Fruit fly (Drosophila melanogaster) whole organism, embryonic: ENCODE results near the gene spd-2.

Experiments used
- Abd-B ChIP-seq: fragments of 200-800 bp; sonication (Bioruptor generic); optimal IDR thresholded peaks from 2 replicates; lab custom pipeline; 2018; ENCODE audit warnings: missing biosample characterization, mild to moderate bottlenecking, missing genetic modification characterization, moderate library complexity
- Atf3 ChIP-seq: fragments of 200-800 bp; sonication (Bioruptor generic); optimal IDR thresholded peaks from 3 replicates; lab custom pipeline; 2016; ENCODE audit warnings: missing biosample characterization, missing genetic modification characterization
- CG12155 ChIP-seq: fragments of 200-800 bp; sonication (Bioruptor generic); optimal IDR thresholded peaks from 3 replicates; lab custom pipeline; 2016; ENCODE audit warnings: missing biosample characterization, missing genetic modification characterization
- CG12744 ChIP-seq: fragments of 200-800 bp; sonication (Bioruptor generic); optimal IDR thresholded peaks from 2 replicates; lab custom pipeline; 2016; ENCODE audit warnings: missing biosample characterization, missing genetic modification characterization
- CG13296 ChIP-seq: fragments of 200-800 bp; sonication (Bioruptor generic); optimal IDR thresholded peaks from 3 replicates; lab custom pipeline; 2018; ENCODE audit warnings: missing biosample characterization, mild to moderate bottlenecking, missing genetic modification characterization
- CG15269 ChIP-seq: fragments of 200-800 bp; sonication (Bioruptor generic); optimal IDR thresholded peaks from 2 replicates; lab custom pipeline; 2018; ENCODE audit warnings: missing biosample characterization, mild to moderate bottlenecking, missing genetic modification characterization, moderate library complexity
- CG16779 ChIP-seq: fragments of 200-800 bp; sonication (Bioruptor generic); IDR thresholded peaks from 2 replicates; pipeline ENCODE4 v1.3.6; 2022; ENCODE audit warnings: missing biosample characterization, missing genetic modification characterization
- CG16815 ChIP-seq: fragments of 200-800 bp; sonication (Bioruptor generic); optimal IDR thresholded peaks from 3 replicates; lab custom pipeline; 2017; ENCODE audit warnings: missing biosample characterization, mild to moderate bottlenecking, missing genetic modification characterization
- CG17328 ChIP-seq: fragments of 200-800 bp; sonication (Bioruptor generic); IDR thresholded peaks from 2 replicates; pipeline ENCODE4 v1.3.6; 2022; ENCODE audit warnings: missing biosample characterization, missing genetic modification characterization
- CG17612 ChIP-seq: fragments of 200-800 bp; sonication (Bioruptor generic); IDR thresholded peaks from 2 replicates; pipeline ENCODE4 v1.3.6; 2022; ENCODE audit warnings: missing biosample characterization, missing genetic modification characterization
- CG34422 ChIP-seq: fragments of 200-800 bp; sonication (Bioruptor generic); IDR thresholded peaks from 3 replicates; pipeline ENCODE4 v1.3.6; 2022; ENCODE audit warnings: missing biosample characterization, missing genetic modification characterization
- CG3838 ChIP-seq: fragments of 200-800 bp; sonication (Bioruptor generic); optimal IDR thresholded peaks from 3 replicates; lab custom pipeline; 2016; ENCODE audit warnings: missing biosample characterization, missing genetic modification characterization
- CG3995 ChIP-seq: fragments of 200-800 bp; sonication (Bioruptor generic); optimal IDR thresholded peaks from 3 replicates; lab custom pipeline; 2016; ENCODE audit warnings: missing biosample characterization, missing genetic modification characterization
- CG4820 ChIP-seq: fragments of 200-800 bp; sonication (Bioruptor generic); optimal IDR thresholded peaks from 3 replicates; lab custom pipeline; 2016; ENCODE audit warnings: missing biosample characterization, missing genetic modification characterization
- CG6654 ChIP-seq: fragments of 200-800 bp; sonication (Bioruptor generic); optimal IDR thresholded peaks from 2 replicates; lab custom pipeline; 2017; ENCODE audit warnings: missing biosample characterization, mild to moderate bottlenecking, missing genetic modification characterization
- CG6689 ChIP-seq: fragments of 200-800 bp; sonication (Bioruptor generic); IDR thresholded peaks from 2 replicates; pipeline ENCODE4 v1.3.6; 2022; ENCODE audit warnings: missing biosample characterization, missing genetic modification characterization
- CG6765 ChIP-seq: fragments of 200-800 bp; sonication (Bioruptor generic); optimal IDR thresholded peaks from 3 replicates; lab custom pipeline; 2017; ENCODE audit warnings: missing biosample characterization, mild to moderate bottlenecking, missing genetic modification characterization
- CG6791 ChIP-seq: fragments of 200-800 bp; sonication (Bioruptor generic); IDR thresholded peaks from 3 replicates; pipeline ENCODE4 v1.3.6; 2022; ENCODE audit warnings: missing biosample characterization, missing genetic modification characterization; ENCODE audit not compliant: partially characterized antibody
- CG9437 ChIP-seq: fragments of 200-800 bp; sonication (Bioruptor generic); optimal IDR thresholded peaks from 2 replicates; lab custom pipeline; 2018; ENCODE audit warnings: missing biosample characterization, mild to moderate bottlenecking, missing genetic modification characterization
- CkIIα-i1 ChIP-seq: fragments of 200-800 bp; sonication (Bioruptor generic); IDR thresholded peaks from 2 replicates; pipeline ENCODE4 v1.3.6; 2022; ENCODE audit warnings: missing biosample characterization, missing genetic modification characterization
- Dbx ChIP-seq: fragments of 200-800 bp; sonication (Bioruptor generic); IDR thresholded peaks from 3 replicates; pipeline ENCODE4 v1.3.6; 2022; ENCODE audit warnings: missing biosample characterization, missing genetic modification characterization
- Dp ChIP-seq: fragments of 200-800 bp; sonication (Bioruptor generic); optimal IDR thresholded peaks from 2 replicates; lab custom pipeline; 2018; ENCODE audit warnings: missing biosample characterization, mild to moderate bottlenecking, missing genetic modification characterization, moderate library complexity
- HLHmδ ChIP-seq: fragments of 200-800 bp; sonication (Bioruptor generic); optimal IDR thresholded peaks from 2 replicates; lab custom pipeline; 2018; ENCODE audit warnings: missing biosample characterization, mild to moderate bottlenecking, missing genetic modification characterization, moderate library complexity
- Hr39 ChIP-seq: fragments of >200 bp; optimal IDR thresholded peaks from 2 replicates; lab custom pipeline; 2017
- Hsf ChIP-seq: fragments of 200-800 bp; sonication (Bioruptor generic); optimal IDR thresholded peaks from 3 replicates; lab custom pipeline; 2016; ENCODE audit warnings: missing biosample characterization, missing genetic modification characterization
- Lpt ChIP-seq: fragments of >200 bp; optimal IDR thresholded peaks from 2 replicates; lab custom pipeline; 2018; ENCODE audit warnings: missing biosample characterization, missing genetic modification characterization
- Myb ChIP-seq: fragments of 200-800 bp; sonication (Bioruptor generic); optimal IDR thresholded peaks from 2 replicates; lab custom pipeline; 2016; ENCODE audit warnings: missing biosample characterization, missing genetic modification characterization
- NC2β ChIP-seq: fragments of 200-800 bp; sonication (Bioruptor generic); optimal IDR thresholded peaks from 2 replicates; lab custom pipeline; 2016; ENCODE audit warnings: missing biosample characterization, missing genetic modification characterization
- Oli ChIP-seq: fragments of 200-800 bp; sonication (Bioruptor generic); optimal IDR thresholded peaks from 2 replicates; lab custom pipeline; 2018; ENCODE audit warnings: missing biosample characterization, mild to moderate bottlenecking, missing genetic modification characterization, moderate library complexity
- Six4 ChIP-seq: fragments of 200-800 bp; sonication (Bioruptor generic); optimal IDR thresholded peaks from 2 replicates; lab custom pipeline; 2016; ENCODE audit warnings: missing biosample characterization, missing genetic modification characterization
- Sry-β ChIP-seq: fragments of 200-800 bp; sonication (Bioruptor generic); optimal IDR thresholded peaks from 2 replicates; lab custom pipeline; 2018; ENCODE audit warnings: missing biosample characterization, mild to moderate bottlenecking, missing genetic modification characterization, moderate library complexity
- Tbp ChIP-seq: fragments of >200 bp; optimal IDR thresholded peaks from 2 replicates; lab custom pipeline; 2018; ENCODE audit warnings: missing biosample characterization, missing genetic modification characterization
- Xrp1 ChIP-seq: fragments of 200-800 bp; sonication (Bioruptor generic); IDR thresholded peaks from 2 replicates; pipeline ENCODE4 v1.3.6; 2022; ENCODE audit warnings: missing biosample characterization, missing genetic modification characterization
- abd-A ChIP-seq: fragments of 200-800 bp; sonication (Bioruptor generic); optimal IDR thresholded peaks from 3 replicates; lab custom pipeline; 2019; ENCODE audit warnings: missing biosample characterization, mild to moderate bottlenecking, missing genetic modification characterization, moderate library complexity
- bab2 ChIP-seq: fragments of 200-800 bp; sonication (Bioruptor generic); optimal IDR thresholded peaks from 2 replicates; lab custom pipeline; 2016; ENCODE audit warnings: missing biosample characterization, missing genetic modification characterization
- btn ChIP-seq: fragments of 200-800 bp; sonication (Bioruptor generic); optimal IDR thresholded peaks from 2 replicates; lab custom pipeline; 2016; ENCODE audit warnings: missing biosample characterization, missing genetic modification characterization
- dan ChIP-seq: fragments of 200-800 bp; sonication (Bioruptor generic); IDR thresholded peaks from 2 replicates; pipeline ENCODE4 v1.3.6; 2022; ENCODE audit warnings: missing biosample characterization, missing genetic modification characterization
- ems ChIP-seq: fragments of 200-800 bp; sonication (Bioruptor generic); optimal IDR thresholded peaks from 3 replicates; lab custom pipeline; 2016; ENCODE audit warnings: missing biosample characterization, missing genetic modification characterization
- fd102C ChIP-seq: fragments of 200-800 bp; sonication (Bioruptor generic); optimal IDR thresholded peaks from 2 replicates; lab custom pipeline; 2018; ENCODE audit warnings: missing biosample characterization, mild to moderate bottlenecking, missing genetic modification characterization, moderate library complexity
- fd3F ChIP-seq: fragments of 200-800 bp; sonication (Bioruptor generic); optimal IDR thresholded peaks from 2 replicates; lab custom pipeline; 2018; ENCODE audit warnings: missing biosample characterization, mild to moderate bottlenecking, missing genetic modification characterization, moderate library complexity
- gcm2 ChIP-seq: fragments of 200-800 bp; sonication (Bioruptor generic); optimal IDR thresholded peaks from 2 replicates; lab custom pipeline; 2016; ENCODE audit warnings: missing biosample characterization, missing genetic modification characterization
- grn ChIP-seq: fragments of 200-800 bp; sonication (Bioruptor generic); optimal IDR thresholded peaks from 3 replicates; lab custom pipeline; 2017; ENCODE audit warnings: missing biosample characterization, missing genetic modification characterization
- ham ChIP-seq: fragments of 200-800 bp; sonication (Bioruptor generic); IDR thresholded peaks from 2 replicates; pipeline ENCODE4 v1.3.6; 2022; ENCODE audit warnings: missing biosample characterization, missing genetic modification characterization
- inv ChIP-seq: fragments of 200-800 bp; sonication (Bioruptor generic); IDR thresholded peaks from 2 replicates; pipeline ENCODE4 v1.3.6; 2022; ENCODE audit warnings: missing biosample characterization, missing genetic modification characterization; ENCODE audit not compliant: partially characterized antibody
- lov ChIP-seq, 2 experiments: fragments of 200-800 bp in 1 of 2; fragments of >200 bp in 1 of 2; sonication (Bioruptor generic) in 1 of 2; IDR thresholded peaks in 1 of 2; optimal IDR thresholded peaks in 1 of 2; 2 replicates in 1 of 2; 3 replicates in 1 of 2; pipeline versions ENCODE4 v1.3.6 to Lab custom; 2017 to 2022; ENCODE audit warnings: missing biosample characterization in 1 of 2, missing genetic modification characterization in 1 of 2
- mld ChIP-seq: fragments of 200-800 bp; sonication (Bioruptor generic); IDR thresholded peaks from 3 replicates; pipeline ENCODE4 v1.3.6; 2022; ENCODE audit warnings: missing biosample characterization, missing genetic modification characterization; ENCODE audit not compliant: partially characterized antibody
- otp ChIP-seq: fragments of 200-800 bp; sonication (Bioruptor generic); IDR thresholded peaks from 3 replicates; pipeline ENCODE4, ENCODE4 v1.3.6; 2022; ENCODE audit warnings: missing biosample characterization, missing genetic modification characterization
- p53 ChIP-seq: fragments of 200-800 bp; sonication (Bioruptor generic); optimal IDR thresholded peaks from 2 replicates; lab custom pipeline; 2016; ENCODE audit warnings: missing biosample characterization, missing genetic modification characterization
- pita ChIP-seq: fragments of 200-800 bp; sonication (Bioruptor generic); optimal IDR thresholded peaks from 2 replicates; lab custom pipeline; 2017; ENCODE audit warnings: missing biosample characterization, mild to moderate bottlenecking, missing genetic modification characterization
- row ChIP-seq: fragments of 200-800 bp; sonication (Bioruptor generic); IDR thresholded peaks from 3 replicates; pipeline ENCODE4 v1.3.6; 2022; ENCODE audit warnings: missing biosample characterization, missing genetic modification characterization
- sima ChIP-seq: fragments of 200-800 bp; sonication (Bioruptor generic); optimal IDR thresholded peaks from 2 replicates; lab custom pipeline; 2016; ENCODE audit warnings: missing biosample characterization, missing genetic modification characterization
- sug ChIP-seq: fragments of 200-800 bp; optimal IDR thresholded peaks from 2 replicates; lab custom pipeline; 2019; ENCODE audit warnings: missing biosample characterization, mild to moderate bottlenecking, missing genetic modification characterization, moderate library complexity

spd-2 gene

DNA sequence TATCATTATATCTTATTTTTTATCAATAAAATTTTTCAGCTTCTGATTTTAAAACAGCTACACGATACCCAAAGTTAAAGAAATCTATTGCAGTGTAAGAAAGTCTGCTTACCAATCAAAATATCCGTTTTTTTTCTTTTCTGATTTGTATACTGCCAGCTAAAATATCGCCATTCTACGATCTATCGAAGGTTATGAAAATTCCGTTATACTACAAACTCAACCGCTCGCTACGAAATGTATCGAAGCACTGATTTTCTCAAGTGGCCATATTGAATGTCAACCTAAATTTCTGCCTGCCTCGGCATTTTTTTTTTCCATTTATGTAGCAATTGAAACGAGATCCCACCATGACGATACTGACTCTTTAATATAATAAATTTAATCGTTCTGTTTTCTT is 14.8 kb downstream of the spd-2 start, which contains the start of gene nxf2 (continued):
- TF ChIP-seq gcm2 (GFP tag; lab: Kevin White, UChicago) (no peak), CG6689 (GFP tag; lab: Robert Waterston, UW) (no peak), btn (GFP tag; lab: Kevin White, UChicago) (no peak), CG12744 (GFP tag; lab: Kevin White, UChicago) (no peak), Oli (tag; lab: Kevin White, UChicago) (no peak), abd-A (tag; lab: Kevin White, UChicago) (no peak), CG13296 (GFP tag; lab: Kevin White, UChicago) (no peak), CG16779 (GFP tag; lab: Robert Waterston, UW) (no peak), fd102C (GFP tag; lab: Kevin White, UChicago) (no peak), lov (optimal IDR thresholded peaks at IDR 0.05; lab: Kevin White, UChicago) (no peak), lov (GFP tag; IDR thresholded peaks at IDR 0.05; lab: Robert Waterston, UW) (no peak), Dbx (GFP tag; lab: Robert Waterston, UW) (no peak), fd3F (GFP tag; lab: Kevin White, UChicago) (no peak), bab2 (GFP tag; lab: Kevin White, UChicago) (no peak), Xrp1 (0 out of 2 replicates have a peak, but pooled peaks have one; percentile 25), CG15269 (no peak), CG16815 (GFP tag; lab: Kevin White, UChicago) (no peak), sima (no peak), grn (GFP tag; lab: Kevin White, UChicago) (no peak), CG4820 (GFP tag; lab: Kevin White, UChicago) (no peak), CG17612 (GFP tag; lab: Robert Waterston, UW) (no peak), ham (no peak), CG12155 (GFP tag; lab: Kevin White, UChicago) (no peak), row (GFP tag; lab: Robert Waterston, UW) (no peak), pita (GFP tag; lab: Kevin White, UChicago) (no peak), Tbp (GFP tag; lab: Kevin White, UChicago) (no peak), Sry-β (GFP tag; lab: Kevin White, UChicago) (no peak), HLHmδ (GFP tag; lab: Kevin White, UChicago) (no peak), mld (GFP tag; lab: Robert Waterston, UW) (0 out of 3 replicates have a peak, but pooled peaks have one; percentile 6), CG3838 (GFP tag; lab: Kevin White, UChicago) (no peak), Six4 (no peak), p53 (GFP tag; lab: Kevin White, UChicago) (no peak), CG9437 (GFP tag; lab: Kevin White, UChicago) (no peak), otp (GFP tag; lab: Robert Waterston, UW) (no peak), Hsf (GFP tag; lab: Kevin White, UChicago) (no peak), sug (tag; lab: Kevin White, UChicago) (no peak), CkIIα-i1 (GFP tag; lab: Robert Waterston, UW) (no peak), inv (GFP tag; lab: Robert Waterston, UW) (no peak), NC2β (no peak)
- TF ChIP-seq, all 482 proteins: peak for 28

DNA sequence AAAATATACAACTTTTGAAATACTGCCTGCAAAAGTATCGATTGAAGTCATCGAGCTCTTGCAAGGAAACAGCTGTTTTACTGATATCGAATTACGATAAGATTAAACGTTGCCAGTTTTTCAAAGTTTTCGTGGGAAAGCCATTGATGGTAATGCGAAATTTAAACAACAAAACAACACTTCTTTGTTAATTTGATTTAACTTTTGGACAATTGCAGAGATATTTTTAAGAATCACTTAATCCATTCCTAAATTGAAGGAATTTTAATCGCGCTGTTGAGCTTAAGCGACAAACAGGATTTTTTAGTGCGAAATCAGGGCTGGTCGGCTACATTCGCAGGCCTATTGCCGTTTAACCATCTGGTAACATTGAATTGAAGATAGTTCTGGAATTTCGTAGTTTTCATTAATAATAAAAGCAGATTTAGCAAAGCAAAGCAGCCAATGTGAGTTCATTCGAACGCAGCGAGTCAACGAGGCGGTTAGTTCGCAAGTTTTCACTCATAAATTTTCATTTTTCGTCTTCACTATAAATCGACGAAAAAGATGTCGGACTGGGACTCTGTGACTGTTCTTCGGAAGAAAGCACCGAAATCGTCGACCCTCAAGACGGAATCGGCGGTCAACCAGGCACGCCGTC is 20.4 kb downstream of the spd-2 start, which contains the start of gene mbf1:
Gene mbf1 (plus strand): TSS at position 130 of the 640 bp plus-strand sequence.
- no peak for TF ChIP-seq Abd-B (GFP tag; lab: Kevin White, UChicago)
- TF ChIP-seq Myb (GFP tag; lab: Kevin White, UChicago) = peak; percentile 72
- TF ChIP-seq CG6791 (GFP tag; lab: Robert Waterston, UW) = no peak
- TF ChIP-seq Atf3 (GFP tag; lab: Kevin White, UChicago) = no peak
- peak; percentile 27; the same call in 1 of the 3 replicates for TF ChIP-seq CG34422 (GFP tag; lab: Robert Waterston, UW)
- TF ChIP-seq Dp (GFP tag; lab: Kevin White, UChicago) = peak; percentile 72
- peak; percentile 48 for TF ChIP-seq CG3995 (GFP tag; lab: Kevin White, UChicago)
- no peak for TF ChIP-seq dan (GFP tag; lab: Robert Waterston, UW)
- TF ChIP-seq sima = no peak
- no peak for TF ChIP-seq CG6765 (GFP tag; lab: Kevin White, UChicago)
- TF ChIP-seq CG6654 = no peak
- no peak for TF ChIP-seq Hr39 (lab: Kevin White, UChicago)
- TF ChIP-seq Lpt = no peak
- no peak for TF ChIP-seq ems (GFP tag; lab: Kevin White, UChicago)
- no peak for TF ChIP-seq CG17328 (GFP tag; lab: Robert Waterston, UW)
